Worm (Caenorhabditis elegans) whole organism, late embryonic: ENCODE measurements around the gene toe-1.
A peak's percentile ranks its signal among the peaks of the same experiment; 100 is the strongest.

Source experiments
- C38D4.7 ChIP-seq: fragments of 200-800 bp; sonication (Bioruptor generic); optimal IDR thresholded peaks from 2 replicates; lab custom pipeline; 2018; ENCODE audit warnings: mild to moderate bottlenecking, missing genetic modification characterization, moderate library complexity, missing compliant biosample characterization
- F13H6.1 ChIP-seq: sonication (generic microtip); optimal IDR thresholded peaks from 2 replicates; lab custom pipeline; 2016; ENCODE audit warnings: missing genetic modification characterization, missing compliant biosample characterization
- K02D7.2 ChIP-seq: sonication (generic microtip); optimal IDR thresholded peaks from 2 replicates; lab custom pipeline; 2017; ENCODE audit warnings: mild to moderate bottlenecking, missing genetic modification characterization, missing compliant biosample characterization
- K09A11.1 ChIP-seq: sonication (generic microtip); optimal IDR thresholded peaks from 2 replicates; lab custom pipeline; 2017; ENCODE audit warnings: antibody characterized with exemption, mild to moderate bottlenecking, missing genetic modification characterization, missing compliant biosample characterization; ENCODE audit not compliant: insufficient read depth
- T23F11.4 ChIP-seq: fragments of 200-800 bp; sonication (Bioruptor generic); optimal IDR thresholded peaks from 2 replicates; lab custom pipeline; 2018; ENCODE audit warnings: mild to moderate bottlenecking, missing genetic modification characterization, missing compliant biosample characterization
- ahr-1 ChIP-seq: sonication (generic microtip); optimal IDR thresholded peaks from 2 replicates; lab custom pipeline; 2016; ENCODE audit warnings: missing genetic modification characterization, missing compliant biosample characterization
- ama-1 ChIP-seq: fragments of 150-350 bp; optimal IDR thresholded peaks from 2 replicates; lab custom pipeline; 2014
- ceh-31 ChIP-seq: sonication (generic microtip); optimal IDR thresholded peaks from 2 replicates; lab custom pipeline; 2016; ENCODE audit warnings: missing genetic modification characterization, missing compliant biosample characterization
- ceh-34 ChIP-seq: sonication (generic microtip); optimal IDR thresholded peaks from 2 replicates; lab custom pipeline; 2016; ENCODE audit warnings: mild to moderate bottlenecking, missing genetic modification characterization, missing compliant biosample characterization
- ceh-48 ChIP-seq: sonication (generic microtip); optimal IDR thresholded peaks from 2 replicates; lab custom pipeline; 2016; ENCODE audit warnings: missing genetic modification characterization, inconsistent platforms, missing compliant biosample characterization
- dmd-4 ChIP-seq: sonication (generic microtip); optimal IDR thresholded peaks from 2 replicates; lab custom pipeline; 2016; ENCODE audit warnings: borderline replicate concordance, missing genetic modification characterization, missing compliant biosample characterization
- dve-1 ChIP-seq: sonication (generic microtip); optimal IDR thresholded peaks from 2 replicates; lab custom pipeline; 2017; ENCODE audit warnings: antibody characterized with exemption, mild to moderate bottlenecking, missing genetic modification characterization, missing compliant biosample characterization
- elt-2 ChIP-seq: sonication (generic microtip); optimal IDR thresholded peaks from 2 replicates; lab custom pipeline; 2016; ENCODE audit warnings: missing genetic modification reagents, missing genetic modification characterization, missing compliant biosample characterization
- elt-4 ChIP-seq: sonication (generic microtip); optimal IDR thresholded peaks from 2 replicates; lab custom pipeline; 2016; ENCODE audit warnings: missing genetic modification characterization, missing compliant biosample characterization
- ets-4 ChIP-seq: sonication (generic microtip); optimal IDR thresholded peaks from 2 replicates; lab custom pipeline; 2016; ENCODE audit warnings: missing genetic modification characterization, missing compliant biosample characterization
- fkh-6 ChIP-seq: sonication (generic microtip); optimal IDR thresholded peaks from 2 replicates; lab custom pipeline; 2016; ENCODE audit warnings: missing genetic modification characterization, missing compliant biosample characterization
- hlh-30 ChIP-seq: sonication (generic microtip); optimal IDR thresholded peaks from 2 replicates; lab custom pipeline; 2017; ENCODE audit warnings: antibody characterized with exemption, missing genetic modification characterization, missing compliant biosample characterization; ENCODE audit not compliant: insufficient read depth
- nfya-1 ChIP-seq: sonication (generic microtip); optimal IDR thresholded peaks from 2 replicates; lab custom pipeline; 2017; ENCODE audit warnings: missing genetic modification characterization, mild to moderate bottlenecking, missing compliant biosample characterization, antibody characterized with exemption, moderate library complexity
- odd-2 ChIP-seq: sonication (generic microtip); optimal IDR thresholded peaks from 2 replicates; lab custom pipeline; 2017; ENCODE audit warnings: antibody characterized with exemption, mild to moderate bottlenecking, missing genetic modification characterization, missing compliant biosample characterization
- pag-3 ChIP-seq: sonication (generic microtip); optimal IDR thresholded peaks from 2 replicates; lab custom pipeline; 2016; ENCODE audit warnings: missing compliant biosample characterization, missing genetic modification characterization, borderline replicate concordance
- pha-4 ChIP-seq: fragments of 150-350 bp; optimal IDR thresholded peaks from 2 replicates; lab custom pipeline; 2018; ENCODE audit warnings: missing biosample characterization, missing genetic modification reagents, missing genetic modification characterization
- pqm-1 ChIP-seq: sonication (generic microtip); optimal IDR thresholded peaks from 2 replicates; lab custom pipeline; 2016; ENCODE audit warnings: missing genetic modification characterization, missing compliant biosample characterization
- ref-2 ChIP-seq: sonication (generic microtip); optimal IDR thresholded peaks from 2 replicates; lab custom pipeline; 2016; ENCODE audit warnings: missing genetic modification characterization, missing compliant biosample characterization
- sox-2 ChIP-seq: fragments of 200-800 bp; sonication (Bioruptor generic); IDR thresholded peaks from 2 replicates; pipeline ENCODE4 v1.3.6; 2022; ENCODE audit warnings: missing genetic modification reagents, missing genetic modification characterization, missing compliant biosample characterization
- sox-4 ChIP-seq: sonication (generic microtip); optimal IDR thresholded peaks from 2 replicates; lab custom pipeline; 2017; ENCODE audit warnings: mild to moderate bottlenecking, missing genetic modification characterization, inconsistent platforms, missing compliant biosample characterization
- syd-9 ChIP-seq: sonication (generic microtip); optimal IDR thresholded peaks from 2 replicates; lab custom pipeline; 2016; ENCODE audit warnings: mild to moderate bottlenecking, missing genetic modification characterization, moderate library complexity, missing compliant biosample characterization
- ttx-3 ChIP-seq: sonication (generic microtip); optimal IDR thresholded peaks from 2 replicates; lab custom pipeline; 2016; ENCODE audit warnings: missing genetic modification reagents, missing genetic modification characterization, missing compliant biosample characterization
- unc-3 ChIP-seq, 2 experiments: fragments of 200-800 bp in 1 of 2; sonication (Bioruptor generic) in 1 of 2; sonication (generic microtip) in 1 of 2; conservative IDR thresholded peaks in 1 of 2; optimal IDR thresholded peaks in 1 of 2; 2 replicates each; pipeline versions ENCODE4 v1.3.6 to Lab custom; 2016 to 2022; ENCODE audit warnings: missing compliant biosample characterization in 2 of 2, missing genetic modification characterization in 2 of 2, missing genetic modification reagents in 1 of 2
- unc-42 ChIP-seq: sonication (generic microtip); optimal IDR thresholded peaks from 2 replicates; lab custom pipeline; 2016; ENCODE audit warnings: missing genotype, missing genetic modification characterization, missing compliant biosample characterization
- zip-5 ChIP-seq: sonication (generic microtip); optimal IDR thresholded peaks from 2 replicates; lab custom pipeline; 2016; ENCODE audit warnings: missing genetic modification characterization, missing compliant biosample characterization
- ztf-16 ChIP-seq: sonication (generic microtip); optimal IDR thresholded peaks from 2 replicates; lab custom pipeline; 2017; ENCODE audit warnings: missing genetic modification characterization, missing compliant biosample characterization

toe-1 gene

DNA sequence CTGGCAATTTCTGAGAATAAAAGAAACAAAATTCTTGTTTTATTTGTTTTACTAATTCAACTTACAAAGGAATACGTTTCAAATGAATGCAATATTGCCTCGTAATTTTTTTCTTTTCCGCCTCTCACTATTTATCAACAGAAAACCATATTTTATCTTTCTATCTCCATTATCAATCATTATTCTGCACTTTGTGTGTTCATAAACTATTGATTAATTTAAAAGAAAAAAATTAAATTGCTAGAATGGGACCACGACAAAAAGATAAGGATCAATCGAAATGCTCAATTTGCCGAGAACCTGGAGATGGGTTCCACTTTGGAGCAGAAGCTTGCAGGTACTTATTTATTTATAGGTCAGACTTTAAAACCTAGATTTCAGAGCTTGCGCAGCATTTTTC is 10.2 kb downstream of the toe-1 start, which contains the start of gene nhr-273:
nhr-273 (plus strand) TSS at position 167 of the 400 bp plus-strand sequence.
- TF ChIP-seq pha-4 (no peak), dmd-4 (tag; lab: Kevin White, UChicago) (no peak), elt-2 (tag; lab: Kevin White, UChicago) (peak; percentile 34)

DNA sequence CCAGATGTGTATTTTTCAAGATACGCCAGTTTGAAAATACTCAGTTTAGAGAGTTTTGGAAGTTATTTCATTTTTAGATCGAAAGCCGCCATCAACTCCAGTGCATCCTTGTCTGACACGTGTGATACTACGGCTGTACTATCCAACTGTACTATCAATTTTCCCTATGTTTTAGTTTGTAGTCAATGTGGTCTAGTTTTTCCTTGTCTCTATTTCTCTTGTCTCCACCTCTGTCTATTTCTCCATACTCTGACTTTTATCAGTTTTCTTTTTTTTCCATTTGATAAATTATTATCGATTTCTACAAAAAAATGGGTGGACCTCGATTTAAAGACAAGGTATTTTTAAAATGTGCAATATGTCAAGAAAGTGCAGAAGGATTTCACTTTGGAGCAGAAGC is 13.6 kb downstream of the toe-1 start, which contains the start of gene nhr-16:
nhr-16 (plus strand) TSS at position 205 of the 400 bp plus-strand sequence.
- no peak for TF ChIP-seq hlh-30 (tag; lab: Kevin White, UChicago)
- peak; percentile 43 for TF ChIP-seq elt-2 (tag; lab: Kevin White, UChicago)
- TF ChIP-seq C38D4.7 (GFP tag; lab: Kevin White, UChicago) = no peak

DNA sequence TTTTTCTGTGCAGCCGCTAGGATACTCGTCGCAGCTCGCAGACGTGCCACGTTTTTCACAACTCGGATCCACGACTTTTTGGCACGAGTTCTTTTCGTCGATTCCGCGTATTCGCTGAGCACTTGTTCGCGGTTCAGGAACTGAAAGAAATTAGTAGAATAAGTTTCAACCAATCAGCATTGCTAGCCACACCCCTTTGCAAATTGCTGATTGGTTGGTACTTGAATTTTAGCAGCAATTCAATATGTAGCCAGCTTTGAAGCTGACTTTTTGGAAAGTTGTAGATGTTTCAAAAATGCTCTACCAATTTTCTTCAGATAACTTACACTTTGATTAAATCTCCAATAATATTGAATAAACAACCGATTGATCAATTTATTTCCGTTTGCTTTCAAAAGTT is 16.3 kb downstream of the toe-1 start:
- TF ChIP-seq nfya-1 = peak; percentile 81
- no peak for TF ChIP-seq fkh-6 (tag; lab: Kevin White, UChicago)

DNA sequence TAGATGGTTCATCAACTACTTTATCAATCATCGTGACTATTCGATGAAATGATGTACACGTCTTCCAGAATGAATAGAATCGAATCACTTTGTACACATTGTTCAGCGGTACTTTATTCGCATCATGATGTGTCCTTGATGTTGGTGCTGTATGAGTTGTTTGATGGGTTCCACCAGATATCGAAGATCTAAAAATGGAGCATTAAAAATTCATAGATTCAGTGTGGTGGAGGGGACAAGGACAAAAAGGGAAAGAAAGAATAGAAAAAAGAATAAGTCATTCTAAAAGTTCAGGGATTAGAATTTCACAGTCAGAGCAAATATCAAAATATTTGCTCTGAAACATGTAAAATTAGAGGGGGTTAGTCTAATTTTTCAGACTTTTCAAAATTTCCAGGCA is 19.8 kb downstream of the toe-1 start:
- no peak for TF ChIP-seq ceh-34
- no peak for TF ChIP-seq ztf-16 (tag; lab: Kevin White, UChicago)
- no peak for TF ChIP-seq unc-42 (tag; lab: Kevin White, UChicago)
- no peak for TF ChIP-seq T23F11.4 (GFP tag; lab: Kevin White, UChicago)
- TF ChIP-seq sox-2 (GFP tag; lab: Robert Waterston, UW) = no peak
- no peak for TF ChIP-seq K02D7.2
- no peak for TF ChIP-seq pha-4
- TF ChIP-seq ref-2 = no peak
- TF ChIP-seq syd-9 = no peak
- no peak for TF ChIP-seq elt-4 (tag; lab: Kevin White, UChicago)
- TF ChIP-seq zip-5 (tag; lab: Kevin White, UChicago) = no peak
- no peak for TF ChIP-seq ama-1 (lab: Kevin White, UChicago)
- TF ChIP-seq K09A11.1 (tag; lab: Kevin White, UChicago) = no peak
- no peak for TF ChIP-seq odd-2
- TF ChIP-seq, all 69 proteins: peak for 0

DNA sequence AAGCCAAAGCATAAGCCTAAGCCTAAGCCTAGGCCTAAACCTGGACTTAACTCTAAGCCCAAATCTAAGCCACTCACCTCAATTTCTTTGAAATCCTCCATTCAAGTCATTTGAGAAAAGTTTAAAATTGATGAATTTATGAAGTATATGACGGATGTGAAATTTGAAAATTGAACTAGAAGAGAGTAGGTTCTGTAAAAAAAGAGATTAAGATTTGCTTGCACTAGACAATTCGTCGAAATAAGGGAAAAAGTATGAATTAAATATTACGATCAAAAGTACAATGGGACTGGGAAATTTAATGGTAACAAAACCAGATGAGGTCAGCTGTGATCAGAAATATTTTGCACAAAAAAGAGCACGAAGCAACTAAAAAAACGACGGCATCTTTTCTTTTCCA is 28.1 kb downstream of the toe-1 start, which contains the start of gene twk-2:
twk-2 (minus strand) TSS at position 101 of the 400 bp plus-strand sequence.
- TF ChIP-seq sox-4 (tag; lab: Kevin White, UChicago) (no peak), ets-4 (no peak), F13H6.1 (no peak), ahr-1 (tag; lab: Kevin White, UChicago) (no peak), pag-3 (no peak), zip-5 (tag; lab: Kevin White, UChicago) (no peak), ttx-3 (tag; lab: Kevin White, UChicago) (no peak), pqm-1 (tag; lab: Kevin White, UChicago) (no peak), unc-3 (GFP tag; conservative IDR thresholded peaks at IDR 0.05; lab: Robert Waterston, UW) (no peak), unc-3 (tag; optimal IDR thresholded peaks at IDR 0.05; lab: Kevin White, UChicago) (no peak)

DNA sequence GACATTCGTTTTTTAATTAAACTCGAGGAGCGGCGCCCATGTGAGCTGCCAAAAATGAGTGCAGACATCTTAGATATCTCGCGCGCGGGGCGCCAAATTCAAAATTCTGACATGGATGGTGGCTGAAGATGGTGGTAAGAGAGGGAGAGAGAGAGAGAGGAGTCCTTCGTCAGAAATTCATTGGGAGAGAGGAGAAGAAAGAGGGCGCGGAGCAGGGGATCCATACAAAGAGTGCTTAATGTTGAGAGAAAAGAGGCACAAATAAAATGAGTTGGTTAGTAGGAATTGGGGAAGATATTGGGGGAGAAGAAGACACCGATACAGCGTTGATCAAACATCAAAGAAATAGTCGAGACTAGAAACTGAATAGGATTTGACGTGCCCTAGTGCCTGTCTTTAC is 28.5 kb downstream of the toe-1 start:
- peak; percentile 4 for TF ChIP-seq ceh-31 (tag; lab: Kevin White, UChicago)
- no peak for TF ChIP-seq ceh-48 (tag; lab: Kevin White, UChicago)
- TF ChIP-seq unc-42 (tag; lab: Kevin White, UChicago) = peak; percentile 54

DNA sequence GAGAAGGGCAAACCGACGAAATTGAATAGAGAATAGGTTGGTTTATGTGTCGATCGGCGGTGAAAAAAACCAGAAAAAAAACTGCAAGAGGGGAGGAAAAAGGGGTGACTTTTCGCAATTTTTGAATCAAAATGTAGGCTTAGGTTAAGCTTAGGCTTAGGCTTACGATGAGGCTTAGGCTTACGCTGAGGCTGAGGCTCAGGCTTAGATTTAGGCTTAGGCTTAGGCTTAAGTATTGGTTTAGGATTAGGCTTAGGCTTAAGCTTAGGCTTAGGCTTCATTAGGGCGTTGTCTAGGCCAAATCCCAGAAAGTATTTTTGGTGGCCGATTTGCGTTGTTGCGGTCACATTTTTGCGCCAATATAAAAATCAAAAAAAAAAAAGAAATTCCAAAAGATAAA is 29.9 kb downstream of the toe-1 start:
- peak; percentile 63 for TF ChIP-seq dve-1 (tag; lab: Kevin White, UChicago)
- TF ChIP-seq unc-42 (tag; lab: Kevin White, UChicago) = no peak
